Fruit fly (Drosophila melanogaster): Measurements from ENCODE around the gene Spn77Bb.

- no peak for TF ChIP-seq CTCF (optimal IDR thresholded peaks at IDR 0.05)
- TF ChIP-seq CG8478 (optimal IDR thresholded peaks at IDR 0.05) = no peak
These were observed 45.3 kb downstream of the Spn77Bb start for dm6 chr3L:20366074-20366473.

All from S2 (cell line).